Worm (Caenorhabditis elegans) whole organism, late embryonic: ENCODE measurements around the gene unc-103.

Experiments used
- C38D4.7 ChIP-seq: fragments of 200-800 bp; sonication (Bioruptor generic); optimal IDR thresholded peaks from 2 replicates; lab custom pipeline; 2018; ENCODE audit warnings: mild to moderate bottlenecking, missing genetic modification characterization, moderate library complexity, missing compliant biosample characterization
- Y22D7AL.16 ChIP-seq: sonication (generic microtip); optimal IDR thresholded peaks from 2 replicates; lab custom pipeline; 2016; ENCODE audit warnings: missing genetic modification characterization, missing compliant biosample characterization
- ama-1 ChIP-seq: fragments of 150-350 bp; optimal IDR thresholded peaks from 2 replicates; lab custom pipeline; 2014
- ceh-14 ChIP-seq: sonication (generic microtip); optimal IDR thresholded peaks from 2 replicates; lab custom pipeline; 2016; ENCODE audit warnings: missing genotype, missing genetic modification characterization, missing compliant biosample characterization
- ceh-31 ChIP-seq: sonication (generic microtip); optimal IDR thresholded peaks from 2 replicates; lab custom pipeline; 2016; ENCODE audit warnings: missing genetic modification characterization, missing compliant biosample characterization
- fax-1 ChIP-seq: sonication (generic microtip); optimal IDR thresholded peaks from 2 replicates; lab custom pipeline; 2016; ENCODE audit warnings: missing genotype, missing genetic modification characterization, missing compliant biosample characterization
- gmeb-2 ChIP-seq: sonication (generic microtip); optimal IDR thresholded peaks from 2 replicates; lab custom pipeline; 2016; ENCODE audit warnings: missing genetic modification characterization, inconsistent platforms, missing compliant biosample characterization
- hlh-6 ChIP-seq: sonication (generic microtip); optimal IDR thresholded peaks from 2 replicates; lab custom pipeline; 2016; ENCODE audit warnings: missing genotype, missing genetic modification characterization, missing compliant biosample characterization
- lin-11 ChIP-seq: fragments of 200-800 bp; sonication (Bioruptor generic); optimal IDR thresholded peaks from 2 replicates; lab custom pipeline; 2018; ENCODE audit warnings: mild to moderate bottlenecking, missing genetic modification characterization, missing compliant biosample characterization
- nhr-11 ChIP-seq: fragments of 150-350 bp; optimal IDR thresholded peaks from 2 replicates; lab custom pipeline; 2014; ENCODE audit warnings: missing biosample characterization, missing genetic modification characterization
- npax-4 ChIP-seq: sonication (generic microtip); optimal IDR thresholded peaks from 2 replicates; lab custom pipeline; 2016; ENCODE audit warnings: missing genetic modification characterization, missing compliant biosample characterization
- pha-4 ChIP-seq: fragments of 150-350 bp; optimal IDR thresholded peaks from 2 replicates; lab custom pipeline; 2018; ENCODE audit warnings: missing biosample characterization, missing genetic modification reagents, missing genetic modification characterization

DNA sequence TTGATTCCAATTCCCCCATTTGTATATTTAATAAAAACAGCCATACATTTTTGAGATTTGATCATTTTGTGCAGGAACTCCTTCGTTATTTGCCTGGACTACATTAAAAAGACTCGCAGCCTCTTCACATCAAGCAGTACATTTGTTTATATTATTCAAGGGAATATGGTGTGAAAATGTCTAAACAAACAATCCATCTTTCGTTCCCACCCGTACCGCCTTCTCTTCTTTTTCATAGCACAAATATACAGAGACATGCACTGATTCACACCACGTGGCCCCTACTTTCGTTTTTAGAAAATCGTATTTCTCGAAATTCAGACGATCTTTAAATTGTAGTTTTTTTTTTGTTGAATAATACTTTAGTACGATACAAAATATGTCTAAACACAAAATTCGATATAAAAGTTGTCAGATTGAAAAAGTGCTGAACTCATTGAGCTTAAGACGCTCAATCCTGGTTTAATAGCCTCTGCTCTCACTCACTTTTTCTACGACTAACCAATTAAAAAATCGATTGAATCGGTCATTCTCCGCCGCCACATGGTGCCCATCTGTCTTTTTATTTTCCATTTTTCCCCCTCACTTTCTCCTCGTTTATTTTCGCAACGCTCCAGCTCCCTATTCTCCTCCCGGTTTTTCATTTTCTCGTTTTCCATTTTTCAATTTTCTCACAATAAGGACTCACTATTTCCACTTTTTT, 80.3 kb downstream of the unc-103 start:
- TF ChIP-seq C38D4.7 (GFP tag; lab: Kevin White, UChicago) = no peak
- no peak for TF ChIP-seq ceh-31 (tag; lab: Kevin White, UChicago)
- no peak for TF ChIP-seq Y22D7AL.16 (tag; lab: Kevin White, UChicago)
- peak; percentile 82 for TF ChIP-seq ama-1 (lab: Kevin White, UChicago)
- no peak for TF ChIP-seq hlh-6 (tag; lab: Kevin White, UChicago)
- TF ChIP-seq gmeb-2 = no peak
- TF ChIP-seq nhr-11 = no peak
- no peak for TF ChIP-seq ceh-14 (tag; lab: Kevin White, UChicago)
- no peak for TF ChIP-seq npax-4
- no peak for TF ChIP-seq lin-11 (tag; lab: Kevin White, UChicago)
- no peak for TF ChIP-seq fax-1 (tag; lab: Kevin White, UChicago)
- TF ChIP-seq pha-4 (tag; lab: Kevin White, UChicago) = no peak
